Worm (Caenorhabditis elegans) whole organism, young adult: ENCODE results near the gene srh-22.

Source experiments
- C17E4.6 ChIP-seq: fragments of 200-800 bp; sonication (Bioruptor generic); IDR thresholded peaks from 2 replicates; pipeline ENCODE4 v1.3.6; 2022; ENCODE audit warnings: missing genetic modification reagents, missing genetic modification characterization, missing compliant biosample characterization
- F49E8.2 ChIP-seq: sonication (generic microtip); optimal IDR thresholded peaks from 3 replicates; lab custom pipeline; 2017; ENCODE audit warnings: missing genetic modification characterization, mild to moderate bottlenecking, missing compliant biosample characterization, antibody characterized with exemption, moderate library complexity; ENCODE audit not compliant: insufficient read depth
- K11D2.4 ChIP-seq: fragments of 200-800 bp; sonication (Bioruptor generic); IDR thresholded peaks from 2 replicates; pipeline ENCODE4 v1.3.6; 2022; ENCODE audit warnings: missing genetic modification reagents, missing genetic modification characterization, missing compliant biosample characterization
- K12H6.12 ChIP-seq: fragments of 200-800 bp; sonication (Bioruptor generic); optimal IDR thresholded peaks from 2 replicates; lab custom pipeline; 2018; ENCODE audit warnings: mild to moderate bottlenecking, missing genetic modification characterization, missing compliant biosample characterization
- T07F8.4 ChIP-seq: sonication (generic microtip); optimal IDR thresholded peaks from 2 replicates; lab custom pipeline; 2016; ENCODE audit warnings: mild to moderate bottlenecking, missing genetic modification characterization, moderate library complexity, missing compliant biosample characterization
- Y53F4B.3 ChIP-seq: fragments of 200-800 bp; sonication (Bioruptor generic); IDR thresholded peaks from 2 replicates; pipeline ENCODE4 v1.3.6; 2022; ENCODE audit warnings: missing genetic modification reagents, missing genetic modification characterization, missing compliant biosample characterization
- Y56A3A.18 ChIP-seq: fragments of 200-800 bp; sonication (Bioruptor generic); IDR thresholded peaks from 2 replicates; pipeline ENCODE4 v1.3.6; 2022; ENCODE audit warnings: missing genetic modification reagents, missing genetic modification characterization, missing compliant biosample characterization
- attf-5 ChIP-seq: fragments of 200-800 bp; sonication (Bioruptor generic); optimal IDR thresholded peaks from 2 replicates; lab custom pipeline; 2018; ENCODE audit warnings: mild to moderate bottlenecking, missing genetic modification characterization, missing compliant biosample characterization
- ccch-3 ChIP-seq: fragments of 200-800 bp; sonication (Bioruptor generic); optimal IDR thresholded peaks from 2 replicates; lab custom pipeline; 2018; ENCODE audit warnings: mild to moderate bottlenecking, missing genetic modification characterization, missing compliant biosample characterization
- ceh-91 ChIP-seq: fragments of 200-800 bp; sonication (Bioruptor generic); IDR thresholded peaks from 2 replicates; pipeline ENCODE4 v1.3.6; 2022; ENCODE audit warnings: missing genetic modification reagents, missing genetic modification characterization, missing compliant biosample characterization
- die-1 ChIP-seq: sonication (generic microtip); optimal IDR thresholded peaks from 2 replicates; lab custom pipeline; 2016; ENCODE audit warnings: missing genotype, mild to moderate bottlenecking, missing genetic modification characterization, missing compliant biosample characterization
- dpff-1 ChIP-seq: sonication (generic microtip); optimal IDR thresholded peaks from 2 replicates; lab custom pipeline; 2017; ENCODE audit warnings: mild to moderate bottlenecking, missing genetic modification characterization, missing compliant biosample characterization
- egl-18 ChIP-seq: fragments of 200-800 bp; sonication (Bioruptor generic); IDR thresholded peaks from 2 replicates; pipeline ENCODE4 v1.3.6; 2022; ENCODE audit warnings: missing genetic modification reagents, missing genetic modification characterization, missing compliant biosample characterization
- gei-17 ChIP-seq: fragments of 200-800 bp; sonication (Bioruptor generic); optimal IDR thresholded peaks from 2 replicates; lab custom pipeline; 2018; ENCODE audit warnings: mild to moderate bottlenecking, missing genetic modification characterization, missing compliant biosample characterization
- him-1 ChIP-seq: sonication (generic microtip); optimal IDR thresholded peaks from 2 replicates; lab custom pipeline; 2016; ENCODE audit warnings: missing genotype, missing genetic modification reagents, missing genetic modification characterization, missing compliant biosample characterization
- hlh-12 ChIP-seq: sonication (generic microtip); optimal IDR thresholded peaks from 2 replicates; lab custom pipeline; 2016; ENCODE audit warnings: missing genetic modification characterization, missing compliant biosample characterization
- hlh-26 ChIP-seq: fragments of 200-800 bp; sonication (Bioruptor generic); conservative IDR thresholded peaks from 2 replicates; pipeline ENCODE4 v1.3.6; 2022; ENCODE audit warnings: missing genetic modification reagents, missing genetic modification characterization, missing compliant biosample characterization
- hmg-20 ChIP-seq: fragments of 200-800 bp; sonication (Bioruptor generic); IDR thresholded peaks from 2 replicates; pipeline ENCODE4 v1.3.6; 2022; ENCODE audit warnings: missing genetic modification reagents, missing genetic modification characterization, missing compliant biosample characterization
- let-526 ChIP-seq: fragments of 200-800 bp; sonication (Bioruptor generic); IDR thresholded peaks from 2 replicates; pipeline ENCODE4 v1.3.6; 2022; ENCODE audit warnings: missing genetic modification reagents, missing genetic modification characterization, missing compliant biosample characterization
- let-607 ChIP-seq, 2 experiments: fragments of 200-800 bp in 1 of 2; sonication (Bioruptor generic) in 1 of 2; sonication (generic microtip) in 1 of 2; optimal IDR thresholded peaks; 2 replicates each; lab custom pipeline; 2016 to 2018; ENCODE audit warnings: mild to moderate bottlenecking in 2 of 2, missing compliant biosample characterization in 2 of 2, missing genetic modification characterization in 2 of 2, moderate library complexity in 2 of 2, missing genotype in 1 of 2
- lsl-1 ChIP-seq: fragments of 200-800 bp; sonication (Bioruptor generic); optimal IDR thresholded peaks from 2 replicates; lab custom pipeline; 2018; ENCODE audit warnings: mild to moderate bottlenecking, missing genetic modification characterization, moderate library complexity, missing compliant biosample characterization
- lsy-27 ChIP-seq: sonication (generic microtip); optimal IDR thresholded peaks from 2 replicates; lab custom pipeline; 2017; ENCODE audit warnings: missing genetic modification characterization, mild to moderate bottlenecking, missing compliant biosample characterization, antibody characterized with exemption, missing genotype, borderline replicate concordance; ENCODE audit not compliant: insufficient read depth
- mcd-1 ChIP-seq: fragments of 200-800 bp; sonication (Bioruptor generic); IDR thresholded peaks from 2 replicates; pipeline ENCODE4 v1.3.6; 2022; ENCODE audit warnings: missing genetic modification reagents, missing genetic modification characterization, missing compliant biosample characterization
- mxl-1 ChIP-seq: sonication (generic microtip); optimal IDR thresholded peaks from 2 replicates; lab custom pipeline; 2016; ENCODE audit warnings: missing genetic modification characterization, missing compliant biosample characterization
- nfya-1 ChIP-seq: sonication (generic microtip); optimal IDR thresholded peaks from 2 replicates; lab custom pipeline; 2017; ENCODE audit warnings: antibody characterized with exemption, missing compliant biosample characterization, missing genetic modification characterization, borderline replicate concordance; ENCODE audit not compliant: insufficient read depth
- nfyb-1 ChIP-seq: fragments of 200-800 bp; sonication (Bioruptor generic); IDR thresholded peaks from 2 replicates; pipeline ENCODE4 v1.3.6; 2022; ENCODE audit warnings: missing genetic modification reagents, missing genetic modification characterization, missing compliant biosample characterization
- nhr-80 ChIP-seq: sonication (generic microtip); optimal IDR thresholded peaks from 2 replicates; lab custom pipeline; 2016; ENCODE audit warnings: missing genetic modification characterization, missing compliant biosample characterization
- nhr-90 ChIP-seq: sonication (generic microtip); optimal IDR thresholded peaks from 2 replicates; lab custom pipeline; 2016; ENCODE audit warnings: missing genotype, mild to moderate bottlenecking, missing genetic modification characterization, missing compliant biosample characterization
- pbrm-1 ChIP-seq: fragments of 200-800 bp; sonication (Bioruptor generic); IDR thresholded peaks from 2 replicates; pipeline ENCODE4 v1.3.6; 2022; ENCODE audit warnings: missing genetic modification reagents, missing genetic modification characterization, missing compliant biosample characterization
- rec-8 ChIP-seq, 2 experiments: sonication (generic microtip); optimal IDR thresholded peaks; 2 replicates each; lab custom pipeline; 2016; ENCODE audit warnings: mild to moderate bottlenecking in 2 of 2, missing genetic modification characterization in 2 of 2, missing genetic modification reagents in 2 of 2, missing genotype in 2 of 2, missing biosample characterization in 1 of 2, missing compliant biosample characterization in 1 of 2, moderate library complexity in 1 of 2
- repo-1 ChIP-seq: sonication (generic microtip); optimal IDR thresholded peaks from 2 replicates; lab custom pipeline; 2017; ENCODE audit warnings: mild to moderate bottlenecking, missing genetic modification characterization, missing compliant biosample characterization
- sdz-38 ChIP-seq: sonication (generic microtip); optimal IDR thresholded peaks from 2 replicates; lab custom pipeline; 2016; ENCODE audit warnings: missing genotype, missing genetic modification characterization, missing compliant biosample characterization
- sea-2 ChIP-seq: fragments of 200-800 bp; sonication (Bioruptor generic); IDR thresholded peaks from 2 replicates; pipeline ENCODE4 v1.3.6; 2022; ENCODE audit warnings: missing genetic modification characterization, missing compliant biosample characterization
- snpc-1.1 ChIP-seq: sonication (generic microtip); optimal IDR thresholded peaks from 2 replicates; lab custom pipeline; 2017; ENCODE audit warnings: missing genetic modification characterization, mild to moderate bottlenecking, missing compliant biosample characterization, antibody characterized with exemption, moderate library complexity, missing genotype, missing genetic modification reagents; ENCODE audit not compliant: insufficient read depth
- sptf-2 ChIP-seq: fragments of 200-800 bp; sonication (Bioruptor generic); optimal IDR thresholded peaks from 2 replicates; lab custom pipeline; 2018; ENCODE audit warnings: mild to moderate bottlenecking, missing genetic modification characterization, missing compliant biosample characterization
- tbp1 ChIP-seq: fragments of 200-800 bp; sonication (Bioruptor generic); optimal IDR thresholded peaks from 2 replicates; lab custom pipeline; 2018; ENCODE audit warnings: mild to moderate bottlenecking, missing genetic modification characterization, missing compliant biosample characterization
- tbx-9 ChIP-seq: sonication (generic microtip); optimal IDR thresholded peaks from 2 replicates; lab custom pipeline; 2016; ENCODE audit warnings: borderline replicate concordance, missing genetic modification characterization, inconsistent platforms, missing compliant biosample characterization
- tlf-1 ChIP-seq: fragments of 200-800 bp; sonication (Bioruptor generic); optimal IDR thresholded peaks from 2 replicates; lab custom pipeline; 2018; ENCODE audit warnings: mild to moderate bottlenecking, missing genetic modification characterization, missing compliant biosample characterization
- unc-130 ChIP-seq: sonication (generic microtip); optimal IDR thresholded peaks from 2 replicates; lab custom pipeline; 2016; ENCODE audit warnings: missing genetic modification reagents, missing genetic modification characterization, missing compliant biosample characterization
- unc-62 ChIP-seq: fragments of 150-350 bp; optimal IDR thresholded peaks from 2 replicates; lab custom pipeline; 2014; ENCODE audit warnings: missing biosample characterization, missing genetic modification reagents, missing genetic modification characterization
- ztf-25 ChIP-seq: fragments of 200-800 bp; sonication (Bioruptor generic); IDR thresholded peaks from 2 replicates; pipeline ENCODE4 v1.3.6; 2022; ENCODE audit warnings: missing genetic modification reagents, missing genetic modification characterization, missing compliant biosample characterization
- ztf-6 ChIP-seq: fragments of 200-800 bp; sonication (Bioruptor generic); IDR thresholded peaks from 2 replicates; pipeline ENCODE4 v1.3.6; 2022; ENCODE audit warnings: missing genetic modification reagents, missing genetic modification characterization, missing compliant biosample characterization

Gene srh-22

DNA sequence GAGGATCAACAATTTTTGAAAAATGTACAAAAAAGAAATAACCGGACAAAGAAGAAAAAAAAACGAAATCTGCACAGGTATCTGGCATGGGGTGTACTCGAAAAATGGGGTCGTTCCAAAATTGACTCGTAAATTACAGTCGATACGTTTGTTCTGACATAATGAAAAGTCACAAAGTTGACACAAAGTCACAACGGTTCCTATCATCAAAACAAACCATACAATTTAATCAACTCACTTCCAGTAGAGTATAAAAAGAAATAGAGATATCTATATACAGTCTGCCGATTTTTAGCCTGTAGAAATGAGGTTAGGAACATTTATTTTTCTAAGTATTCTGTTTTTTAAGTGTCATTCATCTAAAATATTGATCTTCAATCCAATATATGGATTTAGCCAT is 37.6 kb upstream of the srh-22 start, which contains the start of gene T19H12.12:
TSS of gene T19H12.12 (plus strand) at position 301 of the 400 bp plus-strand sequence.
- TF ChIP-seq tbx-9 (tag; lab: Kevin White, UChicago) (no peak), sea-2 (GFP tag; lab: Robert Waterston, UW) (no peak), lsy-27 (no peak), attf-5 (GFP tag; lab: Kevin White, UChicago) (no peak), rec-8 (tag; optimal IDR thresholded peaks at IDR 0.05; lab: Kevin White, UChicago) (no peak), hmg-20 (GFP tag; lab: Robert Waterston, UW) (no peak)

- TF ChIP-seq nfya-1 (tag; lab: Kevin White, UChicago) (no peak), tlf-1 (GFP tag; lab: Kevin White, UChicago) (no peak), Y53F4B.3 (GFP tag; lab: Robert Waterston, UW) (no peak), unc-130 (GFP tag; lab: Kevin White, UChicago) (no peak), snpc-1.1 (tag; lab: Kevin White, UChicago) (no peak), nfyb-1 (GFP tag; lab: Robert Waterston, UW) (no peak), let-526 (no peak), repo-1 (tag; lab: Kevin White, UChicago) (no peak), gei-17 (no peak), T07F8.4 (tag; lab: Kevin White, UChicago) (no peak), egl-18 (GFP tag; lab: Robert Waterston, UW) (no peak), Y56A3A.18 (GFP tag; lab: Robert Waterston, UW) (no peak), ztf-6 (no peak), him-1 (tag; lab: Kevin White, UChicago) (no peak), K11D2.4 (GFP tag; lab: Robert Waterston, UW) (no peak), tbp1 (no peak), hlh-12 (tag; lab: Kevin White, UChicago) (no peak), die-1 (tag; lab: Kevin White, UChicago) (no peak), tbx-9 (tag; lab: Kevin White, UChicago) (no peak), mxl-1 (tag; lab: Kevin White, UChicago) (no peak)
These were observed 36.8 kb upstream of the srh-22 start, which contains the start of gene T19H12.3 for ce11 chrV:4885372-4885771. T19H12.3 (plus strand) TSS chrV:4885672.

ce11 chrV:4889477-4889876 is 32.6 kb upstream of the srh-22 start, which contains the start of gene ugt-12:
ugt-12 (minus strand) TSS chrV:4889629.
- TF ChIP-seq nhr-80 (tag; lab: Kevin White, UChicago) (peak; percentile 71), ceh-91 (GFP tag; lab: Robert Waterston, UW) (no peak)

DNA sequence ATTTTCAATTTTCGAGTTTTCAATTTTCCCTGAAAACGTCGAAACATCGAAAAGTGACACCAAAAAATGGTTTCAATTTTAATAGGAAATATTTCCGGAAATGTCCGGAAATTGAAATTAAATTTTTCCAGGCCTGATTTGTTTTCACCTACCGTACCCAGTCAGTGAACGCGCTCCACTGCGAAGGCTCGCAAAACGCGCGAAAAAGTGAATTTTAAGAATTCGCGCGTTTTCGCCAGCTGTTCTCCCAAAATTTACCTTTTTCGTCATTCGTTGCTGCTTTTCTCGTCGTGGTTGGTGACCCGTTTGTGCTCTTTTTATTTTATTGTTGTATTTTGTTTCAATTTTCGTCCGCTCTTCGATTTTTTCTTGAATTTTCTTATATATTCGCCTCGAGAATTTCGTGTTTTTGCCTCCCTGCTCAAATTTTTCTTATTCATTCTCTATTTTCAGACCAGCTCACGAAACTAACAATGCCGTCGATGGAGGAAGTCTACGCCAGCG is 32.1 kb upstream of the srh-22 start, which contains the start of gene T19H12.2:
TSS of gene T19H12.2 (plus strand) at position 454 of the 504 bp plus-strand sequence.
- TF ChIP-seq K12H6.12 (tag; lab: Kevin White, UChicago) (no peak), sdz-38 (tag; lab: Kevin White, UChicago) (no peak), nhr-90 (no peak), C17E4.6 (GFP tag; lab: Robert Waterston, UW) (peak; percentile 91), snpc-1.1 (tag; lab: Kevin White, UChicago) (peak; percentile 74), Y56A3A.18 (GFP tag; lab: Robert Waterston, UW) (no peak), die-1 (tag; lab: Kevin White, UChicago) (no peak), ccch-3 (GFP tag; lab: Kevin White, UChicago) (no peak), let-607 (tag; optimal IDR thresholded peaks at IDR 0.05; lab: Kevin White, UChicago) (no peak), unc-62 (no peak), hlh-26 (GFP tag; lab: Robert Waterston, UW) (no peak), hmg-20 (GFP tag; lab: Robert Waterston, UW) (no peak), pbrm-1 (GFP tag; lab: Robert Waterston, UW) (peak; percentile 80), sptf-2 (GFP tag; lab: Kevin White, UChicago) (no peak), dpff-1 (tag; lab: Kevin White, UChicago) (no peak), repo-1 (tag; lab: Kevin White, UChicago) (no peak), lsl-1 (peak; percentile 99), F49E8.2 (tag; lab: Kevin White, UChicago) (peak; percentile 91), mcd-1 (GFP tag; lab: Robert Waterston, UW) (peak; percentile 97), unc-130 (GFP tag; lab: Kevin White, UChicago) (peak; percentile 83), hlh-12 (tag; lab: Kevin White, UChicago) (no peak), ztf-25 (0 out of 2 replicates have a peak, but pooled peaks have one; percentile 69)
